Fruit fly (Drosophila melanogaster): ENCODE data around the gene hwt.

Gene hwt

DNA sequence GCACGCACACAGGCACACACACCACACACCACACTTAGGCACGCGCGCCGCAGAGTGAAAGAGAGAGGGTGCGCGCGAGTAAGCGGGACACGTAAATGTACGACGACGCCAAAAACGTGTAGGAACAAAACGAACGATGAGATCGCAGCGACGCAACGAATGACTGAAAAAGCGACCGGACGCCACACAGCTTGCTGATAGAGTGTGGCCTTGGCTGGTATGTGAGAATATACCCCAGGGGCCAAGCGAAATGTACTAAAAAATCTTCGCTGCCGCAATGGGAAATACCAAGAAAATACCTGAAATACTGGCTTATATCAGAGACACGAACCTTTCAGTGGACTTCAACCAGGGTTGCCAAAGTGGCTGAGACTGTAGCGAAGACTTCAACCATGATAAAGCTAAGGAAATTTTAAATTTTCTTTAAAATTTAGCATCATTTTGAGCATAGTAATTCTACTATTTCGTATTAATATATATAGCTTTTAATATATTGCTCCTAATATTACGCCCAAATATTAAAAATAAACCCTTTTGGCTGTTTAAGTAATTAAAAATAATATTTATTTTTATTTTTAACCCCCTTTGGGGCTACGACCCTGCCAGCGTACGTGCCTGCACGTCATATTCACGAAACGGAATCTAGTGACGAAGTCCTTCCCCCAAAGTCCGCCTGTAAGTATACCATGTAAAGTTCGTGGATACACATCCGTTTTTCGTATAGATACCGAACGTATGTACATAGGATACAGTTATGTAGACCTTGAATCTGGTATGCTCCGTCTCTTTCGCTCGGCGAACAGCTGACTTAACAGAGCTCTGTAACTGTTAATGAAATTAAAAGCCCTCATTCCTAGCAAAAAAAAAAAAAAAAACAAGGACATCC lies 15.0 kb upstream of the hwt start, which contains the start of gene Pits (continued):
- no peak for TF ChIP-seq en (GFP tag; optimal IDR thresholded peaks at IDR 0.05)
- TF ChIP-seq C15 (GFP tag; IDR thresholded peaks at IDR 0.05), result no peak
- peak; percentile 38 for TF ChIP-seq Dbx (GFP tag; IDR thresholded peaks at IDR 0.05)
- TF ChIP-seq CG14050 (GFP tag; IDR thresholded peaks at IDR 0.05), result no peak
- TF ChIP-seq CG17568 (GFP tag; optimal IDR thresholded peaks at IDR 0.05), result peak; percentile 1
- TF ChIP-seq Ravus (GFP tag; IDR thresholded peaks at IDR 0.05), result no peak
- no peak for TF ChIP-seq NC2α (GFP tag; optimal IDR thresholded peaks at IDR 0.05)
- TF ChIP-seq CG1603 (tag; optimal IDR thresholded peaks at IDR 0.05), result peak; percentile 78
- TF ChIP-seq B-H2 (GFP tag; optimal IDR thresholded peaks at IDR 0.05), result peak; percentile 50
- TF ChIP-seq tna (GFP tag; IDR thresholded peaks at IDR 0.05; ENCODE audit: partially characterized antibody), result peak; percentile 66; the same call in 1 of the 2 replicates
- TF ChIP-seq CG6272 (GFP tag; IDR thresholded peaks at IDR 0.05), result no peak
- TF ChIP-seq bab2 (GFP tag; optimal IDR thresholded peaks at IDR 0.05), result peak; percentile 13
- TF ChIP-seq CG11696 (GFP tag; IDR thresholded peaks at IDR 0.05), result 0 out of 2 replicates have a peak, but pooled peaks have one; percentile 10
- TF ChIP-seq CG18599 (GFP tag; optimal IDR thresholded peaks at IDR 0.05), result peak; percentile 59
- TF ChIP-seq pb (GFP tag; optimal IDR thresholded peaks at IDR 0.05), result peak; percentile 30
- TF ChIP-seq CG11695 (GFP tag; IDR thresholded peaks at IDR 0.05), result 0 out of 3 replicates have a peak, but pooled peaks have one; percentile 7
- TF ChIP-seq CG2712 (tag; optimal IDR thresholded peaks at IDR 0.05), result peak; percentile 40
- no peak for TF ChIP-seq al (GFP tag; IDR thresholded peaks at IDR 0.05)
- peak; percentile 47 for TF ChIP-seq CG4282 (GFP tag; optimal IDR thresholded peaks at IDR 0.05)
- no peak for TF ChIP-seq vnd (GFP tag; IDR thresholded peaks at IDR 0.05; ENCODE audit: partially characterized antibody)
- peak; percentile 38 for TF ChIP-seq CG13424 (tag; optimal IDR thresholded peaks at IDR 0.05)
- peak; percentile 12 for TF ChIP-seq CG4820 (GFP tag; optimal IDR thresholded peaks at IDR 0.05)
- peak; percentile 65 for TF ChIP-seq sug (tag; optimal IDR thresholded peaks at IDR 0.05)
- peak; percentile 34 for TF ChIP-seq CG17186 (GFP tag; optimal IDR thresholded peaks at IDR 0.05)
- no peak for TF ChIP-seq CG3407 (GFP tag; optimal IDR thresholded peaks at IDR 0.05)
- no peak for TF ChIP-seq ap (GFP tag; IDR thresholded peaks at IDR 0.05)
- no peak for TF ChIP-seq Taf1 (GFP tag; IDR thresholded peaks at IDR 0.05)
- no peak for TF ChIP-seq Sry-β (GFP tag; optimal IDR thresholded peaks at IDR 0.05)
- peak; percentile 37 for TF ChIP-seq psq (GFP tag; optimal IDR thresholded peaks at IDR 0.05)
- TF ChIP-seq dmrt99B (tag; optimal IDR thresholded peaks at IDR 0.05), result peak; percentile 24
- peak; percentile 33 for TF ChIP-seq CG12744 (GFP tag; optimal IDR thresholded peaks at IDR 0.05)
- TF ChIP-seq CG15073 (GFP tag; optimal IDR thresholded peaks at IDR 0.05), result no peak
- TF ChIP-seq tup (GFP tag; optimal IDR thresholded peaks at IDR 0.05), result no peak
- no peak for TF ChIP-seq corto (GFP tag; optimal IDR thresholded peaks at IDR 0.05)
- peak; percentile 78 for TF ChIP-seq CHES-1-like (GFP tag; optimal IDR thresholded peaks at IDR 0.05)
- no peak for TF ChIP-seq hkb (optimal IDR thresholded peaks at IDR 0.05)
- peak; percentile 46 for TF ChIP-seq hkb (GFP tag; IDR thresholded peaks at IDR 0.05)
- TF ChIP-seq lov (optimal IDR thresholded peaks at IDR 0.05), result no peak
- no peak for TF ChIP-seq lov (GFP tag; IDR thresholded peaks at IDR 0.05)
- TF ChIP-seq CkIIα-i1 (GFP tag; IDR thresholded peaks at IDR 0.05), result no peak
- no peak for TF ChIP-seq CG17612 (GFP tag; IDR thresholded peaks at IDR 0.05)
- TF ChIP-seq Ptx1 (GFP tag; IDR thresholded peaks at IDR 0.05), result peak; percentile 61
- no peak for TF ChIP-seq ase (GFP tag; IDR thresholded peaks at IDR 0.05)
- peak; percentile 84 for TF ChIP-seq CG13624 (GFP tag; optimal IDR thresholded peaks at IDR 0.05)
- peak; percentile 27; the same call in 1 of the 2 replicates for TF ChIP-seq CG14014 (GFP tag; IDR thresholded peaks at IDR 0.05)
- TF ChIP-seq Dll (GFP tag; IDR thresholded peaks at IDR 0.05; ENCODE audit: partially characterized antibody), result no peak
- peak; percentile 82 for TF ChIP-seq CrebB (tag; optimal IDR thresholded peaks at IDR 0.05)
- peak; percentile 34 for TF ChIP-seq Oli (tag; optimal IDR thresholded peaks at IDR 0.05)
- TF ChIP-seq abd-A (tag; optimal IDR thresholded peaks at IDR 0.05), result peak; percentile 85
- TF ChIP-seq ewg (GFP tag; optimal IDR thresholded peaks at IDR 0.05), result peak; percentile 87
